Worm (Caenorhabditis elegans): ENCODE results near the gene B0310.2.

Gene B0310.2

ce11 chrX:467338-467823 is 39.4 kb downstream of the B0310.2 start:
- no peak for TF ChIP-seq tbx-2 (tag; optimal IDR thresholded peaks at IDR 0.05)
- TF ChIP-seq swsn-7 (tag; optimal IDR thresholded peaks at IDR 0.05), result no peak
- TF ChIP-seq efl-1 (optimal IDR thresholded peaks at IDR 0.05), result no peak
- no peak for TF ChIP-seq efl-1 (GFP tag; optimal IDR thresholded peaks at IDR 0.05 in 1 of 2)

DNA sequence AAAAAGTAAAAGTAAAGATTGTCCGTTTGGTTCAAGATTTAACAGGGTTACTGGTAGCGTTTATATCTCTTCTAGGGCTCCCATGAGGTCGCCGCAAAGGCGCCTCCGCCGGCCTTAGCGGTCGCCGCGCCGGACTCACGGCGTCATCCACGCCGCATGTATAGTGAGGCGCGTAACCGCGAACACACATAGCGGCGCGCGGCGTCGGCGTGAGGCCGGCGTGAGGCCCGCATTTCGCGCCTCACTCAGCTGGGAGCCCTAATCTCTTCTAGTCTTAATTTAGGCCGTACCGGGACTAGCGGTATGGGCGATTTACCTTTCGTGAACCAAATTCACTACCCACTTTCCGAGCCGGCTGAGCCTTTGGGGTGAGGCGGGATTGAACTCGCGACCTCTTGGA is 45.1 kb downstream of the B0310.2 start:
- TF ChIP-seq lin-35 (GFP tag; optimal IDR thresholded peaks at IDR 0.05), result no peak
- no peak for TF ChIP-seq elt-3 (tag; optimal IDR thresholded peaks at IDR 0.05)
- TF ChIP-seq ztf-4 (tag; optimal IDR thresholded peaks at IDR 0.05), result no peak
- TF ChIP-seq nhr-47 (tag; optimal IDR thresholded peaks at IDR 0.05), result no peak
- TF ChIP-seq nhr-12 (tag; optimal IDR thresholded peaks at IDR 0.05), result no peak
- TF ChIP-seq unc-30 (tag; optimal IDR thresholded peaks at IDR 0.05), result no peak
- TF ChIP-seq lin-39 (tag; optimal IDR thresholded peaks at IDR 0.05), result no peak
- no peak for TF ChIP-seq lin-13 (GFP tag; optimal IDR thresholded peaks at IDR 0.05)
- TF ChIP-seq nhr-85 (tag), result no peak
- TF ChIP-seq egl-27 (tag; optimal IDR thresholded peaks at IDR 0.05), result no peak

ce11 chrX:460351-460750 is 46.4 kb downstream of the B0310.2 start, which contains the start of gene aagr-4:
aagr-4 (plus strand) TSS chrX:460651.
- TF ChIP-seq elt-2 (tag; optimal IDR thresholded peaks at IDR 0.05), result no peak
- TF ChIP-seq lin-39 (tag; optimal IDR thresholded peaks at IDR 0.05), result no peak
- no peak for TF ChIP-seq fkh-4 (tag; optimal IDR thresholded peaks at IDR 0.05; ENCODE audit: borderline replicate concordance)
- TF ChIP-seq nhr-85 (tag), result peak; percentile 18
- TF ChIP-seq blmp-1 (tag; optimal IDR thresholded peaks at IDR 0.05), result peak; percentile 44
- no peak for TF ChIP-seq fos-1 (tag; optimal IDR thresholded peaks at IDR 0.05)
- no peak for TF ChIP-seq mab-9 (GFP tag; IDR thresholded peaks at IDR 0.05)
- TF ChIP-seq efl-3 (GFP tag; optimal IDR thresholded peaks at IDR 0.05), result no peak

DNA sequence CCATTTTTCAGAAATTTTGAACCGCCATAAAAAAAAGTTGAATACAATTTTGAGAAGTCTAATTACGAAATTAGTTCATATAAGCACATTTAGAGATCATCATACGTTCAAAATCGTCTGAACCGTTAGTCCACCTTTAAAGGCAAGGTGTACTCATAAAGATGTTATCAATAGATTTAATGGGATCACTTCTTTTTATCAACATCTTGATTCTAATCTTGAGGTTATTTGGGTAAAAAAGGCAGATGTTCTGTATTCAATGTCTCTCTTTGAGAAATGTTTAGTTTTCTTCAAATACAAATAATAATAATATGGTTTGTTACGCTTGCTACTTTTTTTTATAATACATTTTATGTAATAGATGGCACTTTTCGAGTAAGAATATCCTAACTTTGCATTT is 47.4 kb downstream of the B0310.2 start:
- TF ChIP-seq ztf-11 (tag; optimal IDR thresholded peaks at IDR 0.05) (no peak), elt-3 (tag; optimal IDR thresholded peaks at IDR 0.05) (no peak), hlh-17 (GFP tag; optimal IDR thresholded peaks at IDR 0.05; ENCODE audit: borderline replicate concordance) (no peak), zag-1 (tag; optimal IDR thresholded peaks at IDR 0.05) (no peak), unc-130 (tag; optimal IDR thresholded peaks at IDR 0.05) (no peak)

DNA sequence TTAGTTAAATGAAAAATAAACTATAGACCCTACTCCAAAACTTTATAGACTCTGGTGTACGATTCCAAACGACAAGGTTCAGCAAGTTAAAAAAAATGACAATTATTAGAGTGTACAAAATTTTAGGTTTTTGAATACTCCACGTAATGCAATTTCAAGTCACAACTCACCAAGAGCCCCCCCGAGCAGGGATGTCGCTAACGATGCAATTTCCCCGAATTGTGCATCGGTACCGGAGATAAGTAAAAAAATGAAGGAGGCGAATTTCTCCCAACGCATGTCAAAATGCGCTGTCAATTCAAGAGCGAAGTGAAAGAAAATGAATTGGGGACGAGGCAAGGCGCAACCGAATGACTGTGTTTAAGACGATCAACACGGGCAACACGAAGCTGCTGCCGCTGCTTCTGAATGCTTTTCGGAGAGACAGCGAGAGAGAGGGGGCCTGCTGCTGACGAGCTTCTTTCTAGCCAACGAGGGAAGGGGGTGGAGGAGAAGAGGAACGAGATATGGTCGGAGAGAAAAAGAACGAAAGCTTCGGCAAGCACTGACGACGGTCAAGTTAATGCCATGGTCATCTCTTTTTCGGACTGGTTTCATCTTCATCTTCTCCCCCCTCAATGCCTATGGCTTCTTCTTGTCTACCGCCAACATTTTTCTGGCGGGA is 49.5 kb downstream of the B0310.2 start, which contains the start of gene abu-12:
Gene abu-12 (minus strand): TSS at position 472 of the 664 bp plus-strand sequence.
- TF ChIP-seq efl-1 (optimal IDR thresholded peaks at IDR 0.05), result no peak
- peak in 1 of 2 experiments; percentile 74 for TF ChIP-seq efl-1 (GFP tag; optimal IDR thresholded peaks at IDR 0.05 in 1 of 2)
- no peak for TF ChIP-seq ces-1 (GFP tag; optimal IDR thresholded peaks at IDR 0.05)

Measured in whole organism, L1 larva.